Worm (Caenorhabditis elegans): ENCODE data around the gene T19C3.2.
A peak's percentile ranks its signal among the peaks of the same experiment; 100 is the strongest.

Gene T19C3.2

DNA sequence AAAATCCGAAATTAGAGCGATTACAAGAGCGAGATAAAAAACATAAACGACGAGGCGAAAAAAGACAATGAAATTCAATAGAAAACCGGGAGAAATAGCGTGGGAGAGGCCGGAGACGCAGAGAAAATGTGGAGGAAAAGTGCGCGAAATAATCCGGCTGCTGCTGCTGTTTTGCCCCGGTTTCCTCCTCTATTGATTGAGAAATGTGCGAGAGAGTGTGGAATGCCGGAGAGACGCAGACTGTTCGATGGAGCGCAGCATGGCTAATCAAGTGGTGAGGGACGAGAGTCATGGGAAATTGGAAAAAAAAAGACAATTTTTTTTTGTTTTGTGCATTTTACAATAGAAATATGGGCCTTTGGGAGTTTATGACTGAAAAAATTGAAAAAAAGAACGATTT lies 19.2 kb downstream of the T19C3.2 start:
- no peak for TF ChIP-seq elt-3 (tag; optimal IDR thresholded peaks at IDR 0.05)
- TF ChIP-seq M03D4.4 (tag; optimal IDR thresholded peaks at IDR 0.05): no peak
- peak; percentile 43 for TF ChIP-seq sptf-1 (tag; optimal IDR thresholded peaks at IDR 0.05)
- TF ChIP-seq lin-13 (tag; optimal IDR thresholded peaks at IDR 0.05): no peak
- TF ChIP-seq bed-3 (GFP tag; optimal IDR thresholded peaks at IDR 0.05): no peak
- TF ChIP-seq hlh-1 (tag; optimal IDR thresholded peaks at IDR 0.05): peak; percentile 9
- TF ChIP-seq tbx-8 (GFP tag; optimal IDR thresholded peaks at IDR 0.05): no peak
- TF ChIP-seq pha-4 (tag; optimal IDR thresholded peaks at IDR 0.05): peak; percentile 39
- TF ChIP-seq ztf-11 (tag; optimal IDR thresholded peaks at IDR 0.05): peak; percentile 43
- TF ChIP-seq blmp-1 (tag; optimal IDR thresholded peaks at IDR 0.05): no peak
- TF ChIP-seq nhr-28 (tag; optimal IDR thresholded peaks at IDR 0.05): no peak
- TF ChIP-seq lin-32 (GFP tag; optimal IDR thresholded peaks at IDR 0.05): no peak
- no peak for TF ChIP-seq sem-2 (GFP tag; optimal IDR thresholded peaks at IDR 0.05)
- no peak for TF ChIP-seq mab-5 (tag; optimal IDR thresholded peaks at IDR 0.05)
- TF ChIP-seq unc-62 (GFP tag; optimal IDR thresholded peaks at IDR 0.05): no peak
- no peak for TF ChIP-seq flh-1 (GFP tag; optimal IDR thresholded peaks at IDR 0.05)
- no peak for TF ChIP-seq nhr-76 (tag; optimal IDR thresholded peaks at IDR 0.05)
- no peak for TF ChIP-seq unc-39 (tag; optimal IDR thresholded peaks at IDR 0.05)
- no peak for TF ChIP-seq elt-1 (tag; optimal IDR thresholded peaks at IDR 0.05; ENCODE audit: borderline replicate concordance, insufficient read depth)
- TF ChIP-seq mep-1 (tag; optimal IDR thresholded peaks at IDR 0.05): peak; percentile 60
- no peak for TF ChIP-seq nhr-12 (tag; optimal IDR thresholded peaks at IDR 0.05)
- no peak for TF ChIP-seq cnd-1 (tag; optimal IDR thresholded peaks at IDR 0.05)
- no peak for TF ChIP-seq ceh-43 (GFP tag; optimal IDR thresholded peaks at IDR 0.05)
- TF ChIP-seq ceh-39 (tag; optimal IDR thresholded peaks at IDR 0.05): no peak
- no peak for TF ChIP-seq ceh-83 (GFP tag; optimal IDR thresholded peaks at IDR 0.05)
- peak; percentile 91 for TF ChIP-seq ces-1 (GFP tag; optimal IDR thresholded peaks at IDR 0.05)
- TF ChIP-seq unc-120 (tag; optimal IDR thresholded peaks at IDR 0.05; ENCODE audit: poor library complexity, severe bottlenecking): no peak
- TF ChIP-seq snpc-4 (tag; optimal IDR thresholded peaks at IDR 0.05): no peak
- TF ChIP-seq drap-1 (GFP tag; optimal IDR thresholded peaks at IDR 0.05): no peak
- TF ChIP-seq lsy-2 (tag; optimal IDR thresholded peaks at IDR 0.05): no peak
- TF ChIP-seq nhr-2 (tag; optimal IDR thresholded peaks at IDR 0.05): no peak
- TF ChIP-seq ham-2 (GFP tag; optimal IDR thresholded peaks at IDR 0.05): peak; percentile 97
- peak; percentile 64 for TF ChIP-seq mls-2 (tag; optimal IDR thresholded peaks at IDR 0.05)
- TF ChIP-seq nhr-237 (tag; optimal IDR thresholded peaks at IDR 0.05): peak; percentile 20
- TF ChIP-seq zip-8 (tag; optimal IDR thresholded peaks at IDR 0.05): no peak

DNA sequence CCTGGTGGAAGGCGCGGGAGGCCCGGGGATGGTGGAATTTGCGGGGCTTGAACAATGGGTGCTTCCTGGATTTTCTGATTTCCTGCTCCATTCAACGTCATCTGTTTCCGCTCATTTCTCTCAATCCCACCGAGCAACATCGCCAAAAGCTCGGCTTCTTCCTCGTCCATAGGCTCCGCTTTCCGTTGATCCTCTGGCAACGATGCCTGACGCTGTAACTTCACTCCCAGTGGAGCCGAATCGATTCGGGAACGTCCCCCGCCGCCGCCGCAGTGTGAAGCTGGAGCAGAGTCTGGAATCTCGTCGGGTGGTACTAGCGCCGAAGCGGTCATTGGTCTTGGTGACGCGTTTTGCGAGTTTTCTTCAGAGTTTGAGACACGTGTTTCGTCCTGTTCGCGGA lies 21.9 kb downstream of the T19C3.2 start:
- TF ChIP-seq flh-1 (GFP tag; optimal IDR thresholded peaks at IDR 0.05) (no peak), mep-1 (tag; optimal IDR thresholded peaks at IDR 0.05) (no peak), nhr-2 (tag; optimal IDR thresholded peaks at IDR 0.05) (no peak), hlh-1 (tag; optimal IDR thresholded peaks at IDR 0.05) (no peak), ces-1 (GFP tag; optimal IDR thresholded peaks at IDR 0.05) (no peak), cnd-1 (tag; optimal IDR thresholded peaks at IDR 0.05) (no peak), snpc-4 (tag; optimal IDR thresholded peaks at IDR 0.05) (no peak), nhr-76 (tag; optimal IDR thresholded peaks at IDR 0.05) (no peak), mls-2 (tag; optimal IDR thresholded peaks at IDR 0.05) (no peak), ztf-11 (tag; optimal IDR thresholded peaks at IDR 0.05) (no peak), elt-3 (tag; optimal IDR thresholded peaks at IDR 0.05) (no peak), lin-13 (tag; optimal IDR thresholded peaks at IDR 0.05) (no peak), blmp-1 (tag; optimal IDR thresholded peaks at IDR 0.05) (no peak), mab-5 (tag; optimal IDR thresholded peaks at IDR 0.05) (no peak), ham-2 (GFP tag; optimal IDR thresholded peaks at IDR 0.05) (no peak), unc-62 (GFP tag; optimal IDR thresholded peaks at IDR 0.05) (no peak), nhr-237 (tag; optimal IDR thresholded peaks at IDR 0.05) (no peak), tbx-8 (GFP tag; optimal IDR thresholded peaks at IDR 0.05) (no peak), sem-2 (GFP tag; optimal IDR thresholded peaks at IDR 0.05) (no peak)

DNA sequence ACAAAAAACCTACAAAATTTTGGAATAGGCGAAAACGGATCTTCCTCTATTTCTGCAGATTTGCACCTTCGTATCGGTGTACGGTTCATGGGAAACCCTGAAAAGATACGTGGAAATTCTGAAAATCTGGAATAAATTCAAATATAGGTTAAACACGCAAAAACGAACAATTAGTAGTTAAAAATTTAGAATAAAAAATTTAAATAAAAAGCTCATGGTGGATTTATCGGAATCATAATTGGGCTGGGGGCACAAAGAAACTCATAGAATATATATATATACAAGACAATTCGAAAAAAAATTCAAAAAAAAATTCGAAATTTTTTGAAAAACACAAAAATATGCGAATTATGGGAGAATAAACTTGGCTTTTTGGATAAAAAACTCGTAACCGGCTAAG lies 30.4 kb downstream of the T19C3.2 start, which contains the start of gene helq-1:
Gene helq-1, minus strand, starts transcription at position 101 of the 400 bp plus-strand sequence.
- no peak for TF ChIP-seq flh-1 (GFP tag; optimal IDR thresholded peaks at IDR 0.05)
- no peak for TF ChIP-seq sptf-1 (tag; optimal IDR thresholded peaks at IDR 0.05)
- no peak for TF ChIP-seq ztf-11 (tag; optimal IDR thresholded peaks at IDR 0.05)

DNA sequence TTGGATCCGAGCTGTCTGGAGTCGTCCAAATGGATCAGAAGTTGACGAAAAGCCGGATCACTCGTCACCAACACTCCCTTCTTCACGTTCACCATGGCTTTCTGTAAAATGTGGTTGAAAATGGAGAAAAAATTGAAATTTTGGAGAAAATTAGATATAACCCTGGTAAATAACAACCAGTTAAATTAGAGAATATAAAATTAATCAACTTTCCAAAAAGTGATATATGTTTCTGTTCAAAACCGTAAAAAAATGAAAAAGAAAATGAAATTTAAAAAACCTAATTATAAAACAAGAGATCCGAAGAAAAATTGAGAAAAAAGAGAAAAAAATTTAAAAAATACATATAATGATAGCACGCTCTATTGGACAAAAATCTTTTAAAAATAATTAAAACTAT lies 39.9 kb downstream of the T19C3.2 start, which contains the start of gene gtf-2H5:
Gene gtf-2H5, minus strand, starts transcription at position 101 of the 400 bp plus-strand sequence.
- TF ChIP-seq ham-2 (GFP tag; optimal IDR thresholded peaks at IDR 0.05) (no peak), unc-120 (tag; optimal IDR thresholded peaks at IDR 0.05; ENCODE audit: poor library complexity, severe bottlenecking) (no peak), flh-1 (GFP tag; optimal IDR thresholded peaks at IDR 0.05) (no peak), lin-13 (tag; optimal IDR thresholded peaks at IDR 0.05) (no peak), blmp-1 (tag; optimal IDR thresholded peaks at IDR 0.05) (no peak), sptf-1 (tag; optimal IDR thresholded peaks at IDR 0.05) (no peak), nhr-12 (tag; optimal IDR thresholded peaks at IDR 0.05) (no peak), elt-3 (tag; optimal IDR thresholded peaks at IDR 0.05) (no peak), ztf-11 (tag; optimal IDR thresholded peaks at IDR 0.05) (no peak), ceh-43 (GFP tag; optimal IDR thresholded peaks at IDR 0.05) (no peak), zip-8 (tag; optimal IDR thresholded peaks at IDR 0.05) (no peak)
